Fruit fly (Drosophila melanogaster): ENCODE results near the gene Brr2.

The Brr2 gene

DNA sequence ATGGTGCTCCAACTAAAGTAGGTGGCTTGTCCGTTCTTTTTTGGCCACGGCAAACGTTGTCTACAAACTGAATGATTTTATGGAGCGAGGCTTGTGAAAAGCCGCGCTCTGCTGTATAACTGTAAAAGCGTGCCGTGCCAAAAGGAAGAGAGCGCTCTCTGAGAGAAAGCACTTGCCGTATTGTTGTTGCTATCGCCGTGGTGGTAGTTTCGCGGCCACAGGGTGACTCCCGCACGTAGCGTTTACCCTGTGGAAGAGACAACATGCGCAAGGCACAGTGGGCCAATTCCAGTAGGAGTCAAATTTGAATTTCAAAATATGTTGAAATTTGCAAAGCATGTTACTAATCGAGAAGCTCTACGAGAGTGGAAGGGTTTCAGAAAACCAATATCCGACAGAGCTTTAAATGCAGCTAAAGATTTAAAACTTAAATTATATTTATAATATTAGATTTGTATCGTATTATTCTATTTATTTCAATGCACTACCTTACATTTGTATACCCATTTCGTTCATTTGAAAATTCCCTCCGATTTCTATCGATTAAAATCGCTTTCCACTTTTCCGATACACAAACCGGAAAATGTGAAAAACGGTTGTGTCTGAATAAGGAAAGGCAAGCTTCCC is 42.7 kb downstream of the Brr2 start, which contains the start of gene sff (continued):
- peak; percentile 81 for TF ChIP-seq CG17328 (GFP tag; IDR thresholded peaks at IDR 0.05)
- peak; percentile 88 for TF ChIP-seq CG14441 (GFP tag; IDR thresholded peaks at IDR 0.05)
- TF ChIP-seq ind (GFP tag; optimal IDR thresholded peaks at IDR 0.05) = peak; percentile 86
- TF ChIP-seq GATAe (GFP tag; conservative IDR thresholded peaks at IDR 0.05) = no peak; the same call in 1 of the 2 replicates
- TF ChIP-seq CG13894 (tag; optimal IDR thresholded peaks at IDR 0.05) = peak; percentile 70
- TF ChIP-seq Mes4 (GFP tag; optimal IDR thresholded peaks at IDR 0.05) = peak; percentile 60
- TF ChIP-seq CG7556 (GFP tag; optimal IDR thresholded peaks at IDR 0.05) = peak; percentile 77
- TF ChIP-seq bcd (GFP tag; optimal IDR thresholded peaks at IDR 0.05) = peak; percentile 92
- peak; percentile 89 for TF ChIP-seq sisA (GFP tag; IDR thresholded peaks at IDR 0.05)
- peak; percentile 86 for TF ChIP-seq Spps (tag; optimal IDR thresholded peaks at IDR 0.05)
- TF ChIP-seq vfl (GFP tag; optimal IDR thresholded peaks at IDR 0.05) = peak; percentile 6
- TF ChIP-seq Stat92E (GFP tag; optimal IDR thresholded peaks at IDR 0.05) = peak in 1 of 3 experiments; percentile 58
- TF ChIP-seq CG13624 (GFP tag; optimal IDR thresholded peaks at IDR 0.05) = peak; percentile 61
- TF ChIP-seq CG17912 (GFP tag; optimal IDR thresholded peaks at IDR 0.05) = peak; percentile 37
- TF ChIP-seq Camta (GFP tag; optimal IDR thresholded peaks at IDR 0.05) = peak; percentile 61
- peak; percentile 63 for TF ChIP-seq CG8944 (GFP tag; optimal IDR thresholded peaks at IDR 0.05)
- TF ChIP-seq disco-r (GFP tag; optimal IDR thresholded peaks at IDR 0.05) = peak; percentile 40
- peak; percentile 43 for TF ChIP-seq Ravus (GFP tag; IDR thresholded peaks at IDR 0.05)
- TF ChIP-seq bab2 (GFP tag; optimal IDR thresholded peaks at IDR 0.05) = peak; percentile 66
- TF ChIP-seq Lpt (GFP tag; optimal IDR thresholded peaks at IDR 0.05) = no peak
- TF ChIP-seq Mrtf (GFP tag; IDR thresholded peaks at IDR 0.05) = peak; percentile 75; the same call in 2 of the 3 replicates
- TF ChIP-seq hth (optimal IDR thresholded peaks at IDR 0.05) = no peak
- peak; percentile 19 for TF ChIP-seq luna (GFP tag; optimal IDR thresholded peaks at IDR 0.05)
- TF ChIP-seq her (GFP tag; optimal IDR thresholded peaks at IDR 0.05) = peak; percentile 56
- TF ChIP-seq Dfd (GFP tag; optimal IDR thresholded peaks at IDR 0.05) = no peak
- TF ChIP-seq Neu2 (GFP tag; optimal IDR thresholded peaks at IDR 0.05; ENCODE audit: borderline replicate concordance) = no peak
- peak; percentile 76; the same call in 2 of the 3 replicates for TF ChIP-seq jigr1 (GFP tag; IDR thresholded peaks at IDR 0.05)
- peak; percentile 93 for TF ChIP-seq chm (GFP tag; IDR thresholded peaks at IDR 0.05)
- peak; percentile 38 for TF ChIP-seq schlank (tag; optimal IDR thresholded peaks at IDR 0.05)
- TF ChIP-seq CG31388 (GFP tag; optimal IDR thresholded peaks at IDR 0.05) = peak; percentile 72
- peak; percentile 87 for TF ChIP-seq CG11504 (tag; optimal IDR thresholded peaks at IDR 0.05)
- peak; percentile 75 for TF ChIP-seq CG17568 (GFP tag; optimal IDR thresholded peaks at IDR 0.05)
- TF ChIP-seq NK7.1 (GFP tag; optimal IDR thresholded peaks at IDR 0.05) = no peak
- TF ChIP-seq E2f2 (GFP tag; IDR thresholded peaks at IDR 0.05) = peak; percentile 85
- TF ChIP-seq Ets97D (GFP tag; optimal IDR thresholded peaks at IDR 0.05) = peak; percentile 95
- TF ChIP-seq crp (GFP tag; optimal IDR thresholded peaks at IDR 0.05) = peak in 1 of 2 experiments; percentile 38
- TF ChIP-seq ftz-f1 (GFP tag; optimal IDR thresholded peaks at IDR 0.05) = peak; percentile 15
- no peak for TF ChIP-seq sna (GFP tag; IDR thresholded peaks at IDR 0.05; ENCODE audit: partially characterized antibody)
- peak; percentile 96 for TF ChIP-seq Xrp1 (GFP tag; IDR thresholded peaks at IDR 0.05)
- peak; percentile 85 for TF ChIP-seq caup (GFP tag; optimal IDR thresholded peaks at IDR 0.05; ENCODE audit: severe bottlenecking)
- peak; percentile 91 for TF ChIP-seq az2 (GFP tag; optimal IDR thresholded peaks at IDR 0.05)
- TF ChIP-seq vvl (GFP tag; IDR thresholded peaks at IDR 0.05) = peak; percentile 93
- TF ChIP-seq cato (GFP tag; optimal IDR thresholded peaks at IDR 0.05; ENCODE audit: borderline replicate concordance) = peak; percentile 88
- peak; percentile 84 for TF ChIP-seq CG14050 (GFP tag; IDR thresholded peaks at IDR 0.05)
- TF ChIP-seq CG6254 (GFP tag; optimal IDR thresholded peaks at IDR 0.05) = peak; percentile 100
- no peak for TF ChIP-seq Hr39 (optimal IDR thresholded peaks at IDR 0.05)
- TF ChIP-seq CG11456 (GFP tag; IDR thresholded peaks at IDR 0.05) = peak; percentile 80
- TF ChIP-seq CG18764 (GFP tag; optimal IDR thresholded peaks at IDR 0.05) = peak; percentile 85
- TF ChIP-seq CG3407 (GFP tag; optimal IDR thresholded peaks at IDR 0.05) = peak; percentile 83
- TF ChIP-seq gt (GFP tag; IDR thresholded peaks at IDR 0.05) = peak; percentile 72
- TF ChIP-seq rib (GFP tag; IDR thresholded peaks at IDR 0.05) = 0 out of 2 replicates have a peak, but pooled peaks have one; percentile 48
